Worm (Caenorhabditis elegans) whole organism, L4/young adult: ENCODE measurements around the gene F46F2.5.

ENCODE experiments used
- W03F9.2 ChIP-seq: fragments of 150-350 bp; optimal IDR thresholded peaks from 2 replicates; lab custom pipeline; 2014; ENCODE audit warnings: missing biosample characterization, missing genetic modification characterization
- him-1 ChIP-seq: sonication (generic microtip); optimal IDR thresholded peaks from 2 replicates; lab custom pipeline; 2016; ENCODE audit warnings: missing genotype, missing genetic modification reagents, missing genetic modification characterization, missing compliant biosample characterization

- no peak for TF ChIP-seq W03F9.2 (tag; lab: Kevin White, UChicago)
- TF ChIP-seq him-1 (tag; lab: Kevin White, UChicago): no peak
Measured at ce11 chrX:15262875-15263274, 352 bp downstream of the F46F2.5 start.
